Worm (Caenorhabditis elegans) whole organism, midembryonic: ENCODE data around the gene F10C2.5.

Source experiments
- cog-1 ChIP-seq: sonication (generic microtip); optimal IDR thresholded peaks from 2 replicates; lab custom pipeline; 2016; ENCODE audit warnings: missing genetic modification characterization, missing compliant biosample characterization
- flt-1 ChIP-seq: fragments of 200-800 bp; sonication (Bioruptor generic); IDR thresholded peaks from 2 replicates; pipeline ENCODE4 v1.3.6; 2022; ENCODE audit warnings: missing genetic modification characterization, missing compliant biosample characterization
- med-1 ChIP-seq: sonication (generic microtip); optimal IDR thresholded peaks from 2 replicates; lab custom pipeline; 2017; ENCODE audit warnings: missing genetic modification characterization, mild to moderate bottlenecking, missing compliant biosample characterization, antibody characterized with exemption, missing genetic modification reagents; ENCODE audit not compliant: insufficient read depth
- ref-1 ChIP-seq: fragments of 200-800 bp; sonication (Bioruptor generic); conservative IDR thresholded peaks from 2 replicates; pipeline ENCODE4 v1.3.6; 2022; ENCODE audit warnings: missing genetic modification reagents, missing genetic modification characterization, missing compliant biosample characterization
- ztf-23 ChIP-seq: fragments of 200-800 bp; sonication (Bioruptor generic); IDR thresholded peaks from 2 replicates; pipeline ENCODE4 v1.3.6; 2022; ENCODE audit warnings: missing genetic modification reagents, missing genetic modification characterization, missing compliant biosample characterization
- ztf-29 ChIP-seq: fragments of 200-800 bp; sonication (Bioruptor generic); IDR thresholded peaks from 2 replicates; pipeline ENCODE4 v1.3.6; 2022; ENCODE audit warnings: missing genetic modification reagents, missing genetic modification characterization, missing compliant biosample characterization

- no peak for TF ChIP-seq med-1 (GFP tag; lab: Kevin White, UChicago)
- TF ChIP-seq flt-1 (GFP tag; lab: Robert Waterston, UW): no peak
- no peak for TF ChIP-seq ztf-29 (GFP tag; lab: Robert Waterston, UW)
- TF ChIP-seq cog-1 (tag; lab: Kevin White, UChicago): peak; percentile 53
- TF ChIP-seq ref-1 (GFP tag; lab: Robert Waterston, UW): no peak
- TF ChIP-seq ztf-23: no peak
Observed at ce11 chrV:12040823-12041606, 4.2 kb upstream of the F10C2.5 start, which contains the start of the genes kup-1 and F10C2.4.
